Fruit fly (Drosophila melanogaster) whole organism, embryonic: ENCODE measurements around the gene Snx1.
A peak's percentile ranks its signal among the peaks of the same experiment; 100 is the strongest.

Experiments
- Abd-B ChIP-seq: fragments of 200-800 bp; sonication (Bioruptor generic); optimal IDR thresholded peaks from 2 replicates; lab custom pipeline; 2018; ENCODE audit warnings: missing biosample characterization, mild to moderate bottlenecking, missing genetic modification characterization, moderate library complexity
- CG10654 ChIP-seq: fragments of 200-800 bp; sonication (Bioruptor generic); optimal IDR thresholded peaks from 2 replicates; lab custom pipeline; 2016; ENCODE audit warnings: missing biosample characterization, missing genetic modification characterization
- CG10959 ChIP-seq: fragments of 200-800 bp; sonication (Bioruptor generic); IDR thresholded peaks from 2 replicates; pipeline ENCODE4 v1.3.6; 2022; ENCODE audit warnings: missing biosample characterization, missing genetic modification characterization
- CG10979 ChIP-seq: fragments of 200-800 bp; sonication (Bioruptor generic); optimal IDR thresholded peaks from 2 replicates; lab custom pipeline; 2018; ENCODE audit warnings: missing biosample characterization, mild to moderate bottlenecking, missing genetic modification characterization, moderate library complexity
- CG12659 ChIP-seq: fragments of 200-800 bp; sonication (Bioruptor generic); optimal IDR thresholded peaks from 3 replicates; lab custom pipeline; 2017; ENCODE audit warnings: mild to moderate bottlenecking, missing biosample characterization, missing genetic modification reagents, missing genetic modification characterization
- CG13123 ChIP-seq: fragments of 200-800 bp; sonication (Bioruptor generic); optimal IDR thresholded peaks from 2 replicates; lab custom pipeline; 2016; ENCODE audit warnings: missing biosample characterization, missing genetic modification characterization
- CG14050 ChIP-seq: fragments of 200-800 bp; sonication (Bioruptor generic); IDR thresholded peaks from 3 replicates; pipeline ENCODE4 v1.3.6; 2022; ENCODE audit warnings: missing biosample characterization, missing genetic modification characterization
- CG15479 ChIP-seq: fragments of 200-800 bp; sonication (Bioruptor generic); optimal IDR thresholded peaks from 3 replicates; lab custom pipeline; 2019; ENCODE audit warnings: missing biosample characterization, mild to moderate bottlenecking, missing genetic modification characterization, moderate library complexity
- CG1602 ChIP-seq: fragments of 200-800 bp; sonication (Bioruptor generic); optimal IDR thresholded peaks from 3 replicates; lab custom pipeline; 2016; ENCODE audit warnings: missing biosample characterization, missing genetic modification characterization
- CG1603 ChIP-seq: fragments of 200-800 bp; sonication (Bioruptor generic); optimal IDR thresholded peaks from 2 replicates; lab custom pipeline; 2019; ENCODE audit warnings: missing biosample characterization, mild to moderate bottlenecking, missing genetic modification characterization, moderate library complexity
- CG17328 ChIP-seq: fragments of 200-800 bp; sonication (Bioruptor generic); IDR thresholded peaks from 2 replicates; pipeline ENCODE4 v1.3.6; 2022; ENCODE audit warnings: missing biosample characterization, missing genetic modification characterization
- CG17612 ChIP-seq: fragments of 200-800 bp; sonication (Bioruptor generic); IDR thresholded peaks from 2 replicates; pipeline ENCODE4 v1.3.6; 2022; ENCODE audit warnings: missing biosample characterization, missing genetic modification characterization
- CG17912 ChIP-seq: fragments of 200-800 bp; sonication (Bioruptor generic); optimal IDR thresholded peaks from 2 replicates; lab custom pipeline; 2018; ENCODE audit warnings: missing biosample characterization, mild to moderate bottlenecking, missing genetic modification characterization
- CG1792 ChIP-seq: fragments of 200-800 bp; sonication (Bioruptor generic); optimal IDR thresholded peaks from 2 replicates; lab custom pipeline; 2016; ENCODE audit warnings: missing biosample characterization, missing genetic modification characterization
- CG18764 ChIP-seq: fragments of 200-800 bp; sonication (Bioruptor generic); optimal IDR thresholded peaks from 3 replicates; lab custom pipeline; 2016; ENCODE audit warnings: missing biosample characterization, missing genetic modification characterization
- CG30403 ChIP-seq: fragments of 200-800 bp; sonication (Bioruptor generic); optimal IDR thresholded peaks from 3 replicates; lab custom pipeline; 2016; ENCODE audit warnings: missing biosample characterization, missing genetic modification characterization
- CG3163 ChIP-seq: fragments of 200-800 bp; sonication (Bioruptor generic); optimal IDR thresholded peaks from 3 replicates; lab custom pipeline; 2016; ENCODE audit warnings: missing biosample characterization, missing genetic modification characterization
- CG42726 ChIP-seq: fragments of 200-800 bp; sonication (Bioruptor generic); IDR thresholded peaks from 2 replicates; pipeline ENCODE4 v1.3.6; 2022; ENCODE audit warnings: missing biosample characterization, missing genetic modification characterization; ENCODE audit not compliant: partially characterized antibody
- CG43689 ChIP-seq: fragments of 200-800 bp; sonication (Bioruptor generic); IDR thresholded peaks from 2 replicates; pipeline ENCODE4 v1.3.6; 2022; ENCODE audit warnings: missing biosample characterization, missing genetic modification characterization
- CG4617 ChIP-seq: fragments of 200-800 bp; sonication (Bioruptor generic); optimal IDR thresholded peaks from 3 replicates; lab custom pipeline; 2016; ENCODE audit warnings: missing biosample characterization, missing genetic modification characterization, borderline replicate concordance
- CG6683 ChIP-seq: fragments of 200-800 bp; sonication (Bioruptor generic); optimal IDR thresholded peaks from 2 replicates; lab custom pipeline; 2017; ENCODE audit warnings: missing biosample characterization, mild to moderate bottlenecking, missing genetic modification characterization, missing genetic modification reagents
- CG8944 ChIP-seq: fragments of 200-800 bp; sonication (Bioruptor generic); optimal IDR thresholded peaks from 3 replicates; lab custom pipeline; 2016; ENCODE audit warnings: missing biosample characterization, missing genetic modification characterization
- CG9932 ChIP-seq: fragments of 200-800 bp; sonication (Bioruptor generic); IDR thresholded peaks from 2 replicates; pipeline ENCODE4 v1.3.6; 2022; ENCODE audit warnings: missing biosample characterization, missing genetic modification characterization
- Chrac-16 ChIP-seq: fragments of 200-800 bp; sonication (Bioruptor generic); optimal IDR thresholded peaks from 3 replicates; lab custom pipeline; 2016; ENCODE audit warnings: missing biosample characterization, missing genetic modification characterization
- E2f2 ChIP-seq: fragments of 200-800 bp; sonication (Bioruptor generic); IDR thresholded peaks from 2 replicates; pipeline ENCODE4 v1.3.6; 2022; ENCODE audit warnings: missing biosample characterization, missing genetic modification characterization
- HmgD ChIP-seq: fragments of 200-800 bp; sonication (Bioruptor generic); optimal IDR thresholded peaks from 3 replicates; lab custom pipeline; 2016; ENCODE audit warnings: missing biosample characterization, missing genetic modification characterization
- HmgZ ChIP-seq: fragments of 200-800 bp; sonication (Bioruptor generic); optimal IDR thresholded peaks from 2 replicates; lab custom pipeline; 2018; ENCODE audit warnings: missing biosample characterization, mild to moderate bottlenecking, missing genetic modification characterization
- NFAT ChIP-seq: fragments of 200-800 bp; sonication (Bioruptor generic); IDR thresholded peaks from 2 replicates; pipeline ENCODE4 v1.3.6; 2022; ENCODE audit warnings: missing biosample characterization, missing genetic modification characterization
- Side ChIP-seq: fragments of 200-800 bp; sonication (Bioruptor generic); optimal IDR thresholded peaks from 2 replicates; lab custom pipeline; 2016; ENCODE audit warnings: missing biosample characterization, missing genetic modification characterization
- Taf1 ChIP-seq: fragments of 200-800 bp; sonication (Bioruptor generic); IDR thresholded peaks from 2 replicates; pipeline ENCODE4 v1.3.6; 2022; ENCODE audit warnings: missing biosample characterization, missing genetic modification characterization
- Tbp ChIP-seq: fragments of >200 bp; optimal IDR thresholded peaks from 2 replicates; lab custom pipeline; 2018; ENCODE audit warnings: missing biosample characterization, missing genetic modification characterization
- chm ChIP-seq: fragments of 200-800 bp; sonication (Bioruptor generic); IDR thresholded peaks from 2 replicates; pipeline ENCODE4 v1.3.6; 2022; ENCODE audit warnings: missing biosample characterization, missing genetic modification characterization
- dm ChIP-seq: fragments of 200-800 bp; sonication (Bioruptor generic); optimal IDR thresholded peaks from 3 replicates; lab custom pipeline; 2016; ENCODE audit warnings: missing biosample characterization, missing genetic modification characterization
- dmrt11E ChIP-seq: fragments of 200-800 bp; sonication (Bioruptor generic); optimal IDR thresholded peaks from 3 replicates; lab custom pipeline; 2018; ENCODE audit warnings: missing biosample characterization, mild to moderate bottlenecking, missing genetic modification characterization, moderate library complexity
- emc ChIP-seq: fragments of 200-800 bp; sonication (Bioruptor generic); optimal IDR thresholded peaks from 2 replicates; lab custom pipeline; 2016; ENCODE audit warnings: missing biosample characterization, missing genetic modification characterization
- fd102C ChIP-seq: fragments of 200-800 bp; sonication (Bioruptor generic); optimal IDR thresholded peaks from 2 replicates; lab custom pipeline; 2018; ENCODE audit warnings: missing biosample characterization, mild to moderate bottlenecking, missing genetic modification characterization, moderate library complexity
- fd96Cb ChIP-seq: fragments of 200-800 bp; sonication (Bioruptor generic); optimal IDR thresholded peaks from 2 replicates; lab custom pipeline; 2018; ENCODE audit warnings: missing biosample characterization, mild to moderate bottlenecking, missing genetic modification characterization, moderate library complexity
- gce ChIP-seq: fragments of 200-800 bp; sonication (Bioruptor generic); IDR thresholded peaks from 3 replicates; pipeline ENCODE4 v1.3.6; 2022; ENCODE audit warnings: missing biosample characterization, missing genetic modification characterization
- gcm2 ChIP-seq: fragments of 200-800 bp; sonication (Bioruptor generic); optimal IDR thresholded peaks from 2 replicates; lab custom pipeline; 2016; ENCODE audit warnings: missing biosample characterization, missing genetic modification characterization
- grau ChIP-seq: fragments of 200-800 bp; optimal IDR thresholded peaks from 3 replicates; lab custom pipeline; 2019; ENCODE audit warnings: missing biosample characterization, mild to moderate bottlenecking, missing genetic modification characterization, moderate library complexity
- lab ChIP-seq: fragments of 200-800 bp; sonication (Bioruptor generic); optimal IDR thresholded peaks from 3 replicates; lab custom pipeline; 2017; ENCODE audit warnings: missing biosample characterization, missing genetic modification characterization, mild to moderate bottlenecking, moderate library complexity, missing genetic modification reagents
- pan ChIP-seq, 4 experiments: fragments of >200 bp in 3 of 4; fragments of 200-800 bp in 1 of 4; sonication (Bioruptor generic) in 1 of 4; optimal IDR thresholded peaks in 3 of 4; IDR thresholded peaks in 1 of 4; 2 replicates each; pipeline versions ENCODE4 v1.3.6 to Lab custom; 2017 to 2022; ENCODE audit warnings: missing biosample characterization in 2 of 4, missing genetic modification characterization in 2 of 4, mixed read lengths in 1 of 4
- peb ChIP-seq: fragments of 200-800 bp; sonication (Bioruptor generic); IDR thresholded peaks from 2 replicates; pipeline ENCODE4 v1.3.6; 2022; ENCODE audit warnings: missing biosample characterization, missing genetic modification characterization
- ranshi ChIP-seq: fragments of 200-800 bp; sonication (Bioruptor generic); IDR thresholded peaks from 2 replicates; pipeline ENCODE4 v1.3.6; 2022; ENCODE audit warnings: missing biosample characterization, missing genetic modification characterization
- scrt ChIP-seq: fragments of 200-800 bp; sonication (Bioruptor generic); optimal IDR thresholded peaks from 2 replicates; lab custom pipeline; 2018; ENCODE audit warnings: missing biosample characterization, mild to moderate bottlenecking, missing genetic modification characterization, moderate library complexity
- sima ChIP-seq: fragments of 200-800 bp; sonication (Bioruptor generic); optimal IDR thresholded peaks from 2 replicates; lab custom pipeline; 2016; ENCODE audit warnings: missing biosample characterization, missing genetic modification characterization
- sna ChIP-seq: fragments of 200-800 bp; sonication (Bioruptor generic); IDR thresholded peaks from 2 replicates; pipeline ENCODE4 v1.3.6; 2022; ENCODE audit warnings: missing biosample characterization, missing genetic modification characterization; ENCODE audit not compliant: partially characterized antibody
- tgo ChIP-seq: fragments of 200-800 bp; sonication (Bioruptor generic); IDR thresholded peaks from 3 replicates; pipeline ENCODE4 v1.3.6; 2022; ENCODE audit warnings: missing biosample characterization, missing genetic modification characterization
- trh ChIP-seq: fragments of 200-800 bp; sonication (Bioruptor generic); optimal IDR thresholded peaks from 2 replicates; lab custom pipeline; 2016; ENCODE audit warnings: missing biosample characterization, missing genetic modification characterization
- tx ChIP-seq: fragments of 200-800 bp; sonication (Bioruptor generic); optimal IDR thresholded peaks from 2 replicates; lab custom pipeline; 2016; ENCODE audit warnings: missing biosample characterization, missing genetic modification characterization
- wor ChIP-seq: fragments of 200-800 bp; sonication (Bioruptor generic); IDR thresholded peaks from 2 replicates; pipeline ENCODE4 v1.3.6; 2022; ENCODE audit warnings: missing biosample characterization, missing genetic modification characterization

Gene Snx1

DNA sequence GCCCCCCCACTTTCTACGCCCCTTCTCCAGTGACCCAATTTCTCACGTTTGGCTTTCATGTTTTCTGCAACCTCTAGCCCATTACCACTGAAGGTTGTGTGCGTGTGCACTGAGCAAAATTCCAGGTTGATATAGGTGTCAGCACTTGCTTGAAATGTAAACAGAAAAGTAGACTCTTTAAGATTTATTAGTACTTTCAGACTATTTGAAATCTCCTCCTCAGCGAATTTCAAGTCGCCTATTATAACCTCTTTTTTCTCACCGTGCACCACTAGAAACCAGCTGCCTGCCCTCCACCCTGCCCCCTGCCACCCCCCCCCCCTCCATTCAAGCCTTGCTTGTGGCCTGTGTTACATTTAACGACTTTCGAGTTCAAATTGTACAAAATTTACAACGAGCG lies 14.4 kb upstream of the Snx1 start (continued):
- TF ChIP-seq trh (GFP tag; lab: Kevin White, UChicago) (no peak), CG10959 (GFP tag; lab: Robert Waterston, UW) (peak; percentile 64), CG1792 (GFP tag; lab: Kevin White, UChicago) (no peak), CG1603 (tag; lab: Kevin White, UChicago) (peak; percentile 62), CG4617 (GFP tag; lab: Kevin White, UChicago) (no peak), HmgZ (no peak), CG30403 (GFP tag; lab: Kevin White, UChicago) (peak; percentile 37), emc (GFP tag; lab: Kevin White, UChicago) (no peak), gce (peak; percentile 54; the same call in 1 of the 3 replicates), wor (GFP tag; lab: Robert Waterston, UW) (peak; percentile 45), fd96Cb (tag; lab: Kevin White, UChicago) (peak; percentile 53), CG3163 (no peak), dmrt11E (tag; lab: Kevin White, UChicago) (peak; percentile 60), CG10979 (peak; percentile 57), CG6683 (no peak), CG8944 (peak; percentile 14), E2f2 (GFP tag; lab: Robert Waterston, UW) (peak; percentile 31; the same call in 1 of the 2 replicates), CG42726 (GFP tag; lab: Robert Waterston, UW) (no peak), CG10654 (GFP tag; lab: Kevin White, UChicago) (peak; percentile 27), NFAT (GFP tag; lab: Robert Waterston, UW) (no peak), CG15479 (GFP tag; lab: Kevin White, UChicago) (no peak), fd102C (GFP tag; lab: Kevin White, UChicago) (no peak), Tbp (GFP tag; lab: Kevin White, UChicago) (no peak), Side (GFP tag; lab: Kevin White, UChicago) (peak; percentile 6), HmgD (GFP tag; lab: Kevin White, UChicago) (no peak), scrt (GFP tag; lab: Kevin White, UChicago) (no peak), CG17328 (GFP tag; lab: Robert Waterston, UW) (peak; percentile 72), CG43689 (GFP tag; lab: Robert Waterston, UW) (no peak), CG12659 (no peak), CG14050 (0 out of 3 replicates have a peak, but pooled peaks have one; percentile 23), chm (GFP tag; lab: Robert Waterston, UW) (peak; percentile 58; the same call in 1 of the 2 replicates), pan (optimal IDR thresholded peaks at IDR 0.05; lab: Kevin White, UChicago) (no peak), pan (GFP tag; optimal IDR thresholded peaks at IDR 0.05 in 1 of 2, IDR thresholded peaks at IDR 0.05 in 1 of 2) (peak in 1 of 2 experiments; percentile 45), gcm2 (GFP tag; lab: Kevin White, UChicago) (no peak), tx (GFP tag; lab: Kevin White, UChicago) (no peak), sna (GFP tag; lab: Robert Waterston, UW) (no peak), Chrac-16 (GFP tag; lab: Kevin White, UChicago) (peak; percentile 26), CG17612 (GFP tag; lab: Robert Waterston, UW) (no peak), peb (peak; percentile 52; the same call in 1 of the 2 replicates), ranshi (GFP tag; lab: Robert Waterston, UW) (peak; percentile 56; the same call in 1 of the 2 replicates), CG13123 (no peak), CG17912 (GFP tag; lab: Kevin White, UChicago) (no peak), CG1602 (GFP tag; lab: Kevin White, UChicago) (peak; percentile 2), CG9932 (GFP tag; lab: Robert Waterston, UW) (no peak), grau (tag; lab: Kevin White, UChicago) (peak; percentile 41), tgo (GFP tag; lab: Robert Waterston, UW) (peak; percentile 57), Abd-B (GFP tag; lab: Kevin White, UChicago) (peak; percentile 54), Taf1 (GFP tag; lab: Robert Waterston, UW) (no peak), sima (GFP tag; lab: Kevin White, UChicago) (no peak), CG18764 (peak; percentile 5), lab (GFP tag; lab: Kevin White, UChicago) (peak; percentile 39), dm (GFP tag; lab: Kevin White, UChicago) (no peak)
